Fruit fly (Drosophila melanogaster): ENCODE data around the gene Spindly.

Spindly gene

dm6 chr2L:3566532-3566931 lies 36.4 kb upstream of the Spindly start (continued):
- peak; percentile 75 for TF ChIP-seq CG2712 (tag; optimal IDR thresholded peaks at IDR 0.05)
- TF ChIP-seq tgo (GFP tag; IDR thresholded peaks at IDR 0.05), result no peak; the same call in 2 of the 3 replicates
- peak; percentile 1 for TF ChIP-seq Mes4 (GFP tag; optimal IDR thresholded peaks at IDR 0.05)
- TF ChIP-seq Stat92E (GFP tag; optimal IDR thresholded peaks at IDR 0.05), result no peak
- TF ChIP-seq ci (GFP tag; IDR thresholded peaks at IDR 0.05), result no peak
- TF ChIP-seq chm (GFP tag; IDR thresholded peaks at IDR 0.05), result peak; percentile 52; the same call in 1 of the 2 replicates
- TF ChIP-seq Abd-B (GFP tag; optimal IDR thresholded peaks at IDR 0.05), result no peak
- TF ChIP-seq CG11560 (tag; IDR thresholded peaks at IDR 0.05), result no peak
- TF ChIP-seq BtbVII (GFP tag; optimal IDR thresholded peaks at IDR 0.05), result no peak
- no peak for TF ChIP-seq wdn (GFP tag; IDR thresholded peaks at IDR 0.05)
- no peak for TF ChIP-seq stc (GFP tag; IDR thresholded peaks at IDR 0.05)
- peak; percentile 45; the same call in 1 of the 3 replicates for TF ChIP-seq CG7357 (GFP tag; IDR thresholded peaks at IDR 0.05)
- TF ChIP-seq kay (GFP tag; optimal IDR thresholded peaks at IDR 0.05), result no peak
- peak; percentile 10 for TF ChIP-seq CG10654 (GFP tag; optimal IDR thresholded peaks at IDR 0.05)
- no peak for TF ChIP-seq CG11085 (GFP tag; IDR thresholded peaks at IDR 0.05)
- TF ChIP-seq CG18262 (tag; optimal IDR thresholded peaks at IDR 0.05), result peak; percentile 65
- TF ChIP-seq CG4360 (GFP tag; IDR thresholded peaks at IDR 0.05), result no peak
- TF ChIP-seq Dad (GFP tag; optimal IDR thresholded peaks at IDR 0.05), result no peak
- no peak for TF ChIP-seq CG15073 (GFP tag; optimal IDR thresholded peaks at IDR 0.05)
- TF ChIP-seq CG1792 (GFP tag; optimal IDR thresholded peaks at IDR 0.05), result no peak
- no peak for TF ChIP-seq CG11093 (GFP tag; IDR thresholded peaks at IDR 0.05)
- peak; percentile 25 for TF ChIP-seq Usf (GFP tag; optimal IDR thresholded peaks at IDR 0.05)
- no peak for TF ChIP-seq CG12942 (GFP tag; optimal IDR thresholded peaks at IDR 0.05)
- TF ChIP-seq jumu (GFP tag; optimal IDR thresholded peaks at IDR 0.05), result no peak
- no peak for TF ChIP-seq CG17912 (GFP tag; optimal IDR thresholded peaks at IDR 0.05)
- TF ChIP-seq h (optimal IDR thresholded peaks at IDR 0.05), result no peak
- no peak for TF ChIP-seq CG16813 (GFP tag; IDR thresholded peaks at IDR 0.05; ENCODE audit: partially characterized antibody)
- no peak for TF ChIP-seq CG9932 (GFP tag; IDR thresholded peaks at IDR 0.05)
- TF ChIP-seq ATbp (GFP tag; optimal IDR thresholded peaks at IDR 0.05), result no peak
- no peak for TF ChIP-seq usp (GFP tag; optimal IDR thresholded peaks at IDR 0.05)
- TF ChIP-seq CG15696 (tag; optimal IDR thresholded peaks at IDR 0.05), result peak; percentile 49
- TF ChIP-seq shn (GFP tag; optimal IDR thresholded peaks at IDR 0.05), result no peak
- no peak for TF ChIP-seq PHDP (tag; optimal IDR thresholded peaks at IDR 0.05)
- no peak for TF ChIP-seq CG6813 (GFP tag; optimal IDR thresholded peaks at IDR 0.05)
- peak; percentile 74; the same call in 1 of the 2 replicates for TF ChIP-seq ara (GFP tag; IDR thresholded peaks at IDR 0.05)
- TF ChIP-seq fru (optimal IDR thresholded peaks at IDR 0.05), result no peak
- TF ChIP-seq Nf-YB (GFP tag; optimal IDR thresholded peaks at IDR 0.05), result no peak
- TF ChIP-seq vvl (GFP tag; IDR thresholded peaks at IDR 0.05), result peak; percentile 67
- TF ChIP-seq trem (tag; optimal IDR thresholded peaks at IDR 0.05), result peak; percentile 43
- peak; percentile 36 for TF ChIP-seq CG12219 (GFP tag; optimal IDR thresholded peaks at IDR 0.05)
- no peak for TF ChIP-seq Hsf (GFP tag; optimal IDR thresholded peaks at IDR 0.05)
- TF ChIP-seq Hand (GFP tag; optimal IDR thresholded peaks at IDR 0.05), result no peak
- TF ChIP-seq onecut (GFP tag; IDR thresholded peaks at IDR 0.05), result 0 out of 2 replicates have a peak, but pooled peaks have one; percentile 21
- no peak for TF ChIP-seq sqz (GFP tag; optimal IDR thresholded peaks at IDR 0.05)
- no peak for TF ChIP-seq pb (GFP tag; optimal IDR thresholded peaks at IDR 0.05)
- TF ChIP-seq CG5180 (GFP tag; optimal IDR thresholded peaks at IDR 0.05), result no peak
- TF ChIP-seq row (GFP tag; IDR thresholded peaks at IDR 0.05), result peak; percentile 56
- TF ChIP-seq CG3995 (GFP tag; optimal IDR thresholded peaks at IDR 0.05), result no peak
- TF ChIP-seq CG5953 (GFP tag; IDR thresholded peaks at IDR 0.05), result no peak
- TF ChIP-seq Lhr (GFP tag; optimal IDR thresholded peaks at IDR 0.05), result peak; percentile 0
- TF ChIP-seq ind (GFP tag; optimal IDR thresholded peaks at IDR 0.05), result peak; percentile 5
- TF ChIP-seq jing (GFP tag; optimal IDR thresholded peaks at IDR 0.05), result peak; percentile 30
- no peak for TF ChIP-seq Rfx (GFP tag; IDR thresholded peaks at IDR 0.05)

All from whole organism, embryonic.